Fruit fly (Drosophila melanogaster) whole organism, prepupa: Measurements from ENCODE around the gene CG18528.

Experiments used
- Blimp-1 ChIP-seq: fragments of 200-800 bp; sonication (Bioruptor generic); optimal IDR thresholded peaks from 3 replicates; lab custom pipeline; 2017; ENCODE audit warnings: missing biosample characterization, missing genetic modification characterization, mild to moderate bottlenecking, moderate library complexity, missing genetic modification reagents
- CG3919 ChIP-seq: fragments of 200-800 bp; sonication (Bioruptor generic); optimal IDR thresholded peaks from 3 replicates; lab custom pipeline; 2016; ENCODE audit warnings: missing biosample characterization, missing genetic modification characterization
- CG6854 ChIP-seq: fragments of 200-800 bp; sonication (Bioruptor generic); optimal IDR thresholded peaks from 2 replicates; lab custom pipeline; 2017; ENCODE audit warnings: missing biosample characterization, mild to moderate bottlenecking, missing genetic modification characterization
- CG9139 ChIP-seq: fragments of 200-800 bp; sonication (Bioruptor generic); optimal IDR thresholded peaks from 3 replicates; lab custom pipeline; 2017; ENCODE audit warnings: missing biosample characterization, mild to moderate bottlenecking, missing genetic modification characterization
- Eip75B ChIP-seq: fragments of 200-800 bp; sonication (Bioruptor generic); optimal IDR thresholded peaks from 3 replicates; lab custom pipeline; 2016; ENCODE audit warnings: missing biosample characterization, missing genetic modification characterization
- Ets21C ChIP-seq: fragments of 200-800 bp; sonication (Bioruptor generic); optimal IDR thresholded peaks from 3 replicates; lab custom pipeline; 2016; ENCODE audit warnings: missing biosample characterization, missing genetic modification characterization
- Smox ChIP-seq: fragments of 200-800 bp; sonication (Bioruptor generic); optimal IDR thresholded peaks from 3 replicates; lab custom pipeline; 2016; ENCODE audit warnings: missing biosample characterization, missing genetic modification characterization
- Sox102F ChIP-seq: fragments of 200-800 bp; sonication (Bioruptor generic); optimal IDR thresholded peaks from 2 replicates; lab custom pipeline; 2016; ENCODE audit warnings: missing biosample characterization, mild to moderate bottlenecking, missing genetic modification characterization
- dsx ChIP-seq: fragments of 200-800 bp; optimal IDR thresholded peaks from 3 replicates; lab custom pipeline; 2019; ENCODE audit warnings: missing biosample characterization, mild to moderate bottlenecking, missing genetic modification characterization, moderate library complexity; ENCODE audit not compliant: poor library complexity, severe bottlenecking
- fd59A ChIP-seq: fragments of 200-800 bp; sonication (Bioruptor generic); optimal IDR thresholded peaks from 2 replicates; lab custom pipeline; 2017; ENCODE audit warnings: missing biosample characterization, mild to moderate bottlenecking, missing genetic modification characterization, missing genetic modification reagents
- fd85E ChIP-seq: fragments of 200-800 bp; sonication (Bioruptor generic); optimal IDR thresholded peaks from 3 replicates; lab custom pipeline; 2016; ENCODE audit warnings: missing biosample characterization, missing genetic modification characterization
- net ChIP-seq: fragments of 200-800 bp; sonication (Bioruptor generic); optimal IDR thresholded peaks from 3 replicates; lab custom pipeline; 2016; ENCODE audit warnings: missing biosample characterization, missing genetic modification characterization
- svp ChIP-seq: fragments of 200-800 bp; sonication (Bioruptor generic); peaks from one replicate; lab custom pipeline; 2016; ENCODE audit warnings: missing biosample characterization, missing genetic modification characterization
- vri ChIP-seq: fragments of 200-800 bp; sonication (Bioruptor generic); optimal IDR thresholded peaks from 3 replicates; lab custom pipeline; 2016; ENCODE audit warnings: missing biosample characterization, mild to moderate bottlenecking, missing genetic modification characterization

- no peak for TF ChIP-seq vri (GFP tag; lab: Kevin White, UChicago)
- no peak for TF ChIP-seq svp
- TF ChIP-seq CG9139, result no peak
- TF ChIP-seq Smox (GFP tag; lab: Kevin White, UChicago), result no peak
- no peak for TF ChIP-seq Sox102F (GFP tag; lab: Kevin White, UChicago)
- TF ChIP-seq CG6854 (GFP tag; lab: Kevin White, UChicago), result no peak
- TF ChIP-seq fd85E (GFP tag; lab: Kevin White, UChicago), result no peak
- TF ChIP-seq CG3919 (GFP tag; lab: Kevin White, UChicago), result no peak
- TF ChIP-seq net (GFP tag; lab: Kevin White, UChicago), result no peak
- no peak for TF ChIP-seq fd59A
- no peak for TF ChIP-seq Blimp-1 (GFP tag; lab: Kevin White, UChicago)
- no peak for TF ChIP-seq dsx
- no peak for TF ChIP-seq Ets21C (GFP tag; lab: Kevin White, UChicago)
- TF ChIP-seq Eip75B (GFP tag; lab: Kevin White, UChicago), result no peak
Measured at dm6 chr3R:24364880-24365604, 5.1 kb upstream of the CG18528 start, which contains the start of the genes CG17784 and CG13613.
